Worm (Caenorhabditis elegans) whole organism, L2 larva: ENCODE data around the gene C34F11.8.

Experiments
- ama-1 ChIP-seq: fragments of 150-350 bp; optimal IDR thresholded peaks from 2 replicates; lab custom pipeline; 2018; ENCODE audit warnings: inconsistent platforms
- elt-1 ChIP-seq: fragments of 150-350 bp; optimal IDR thresholded peaks from 2 replicates; lab custom pipeline; 2014; ENCODE audit warnings: missing biosample characterization, missing genetic modification characterization
- fos-1 ChIP-seq: fragments of 150-350 bp; optimal IDR thresholded peaks from 2 replicates; lab custom pipeline; 2014; ENCODE audit warnings: missing biosample characterization, missing genetic modification characterization
- lin-39 ChIP-seq: fragments of 150-350 bp; optimal IDR thresholded peaks from 2 replicates; lab custom pipeline; 2014; ENCODE audit warnings: missing biosample characterization, missing genetic modification reagents, missing genetic modification characterization
- nhr-11 ChIP-seq: fragments of 150-350 bp; optimal IDR thresholded peaks from 2 replicates; lab custom pipeline; 2014; ENCODE audit warnings: missing biosample characterization, missing genetic modification characterization
- nhr-25 ChIP-seq: fragments of 150-350 bp; sonication (generic microtip); optimal IDR thresholded peaks from 3 replicates; lab custom pipeline; 2014; ENCODE audit warnings: missing biosample characterization, missing genetic modification characterization
- nhr-77 ChIP-seq: fragments of 150-350 bp; optimal IDR thresholded peaks from 2 replicates; lab custom pipeline; 2014; ENCODE audit warnings: missing biosample characterization, missing genetic modification characterization
- sem-4 ChIP-seq: fragments of 150-350 bp; optimal IDR thresholded peaks from 2 replicates; lab custom pipeline; 2014; ENCODE audit warnings: missing biosample characterization, missing genetic modification reagents, missing genetic modification characterization
- ztf-11 ChIP-seq: sonication (generic microtip); optimal IDR thresholded peaks from 2 replicates; lab custom pipeline; 2017; ENCODE audit warnings: missing biosample characterization, missing genetic modification characterization

ce11 chrII:5246791-5247361, 36.1 kb upstream of the C34F11.8 start, which contains the start of gene ptr-6:
- TF ChIP-seq lin-39 (tag; lab: Kevin White, UChicago): no peak
- TF ChIP-seq ztf-11 (tag; lab: Kevin White, UChicago): no peak
- no peak for TF ChIP-seq sem-4 (tag; lab: Kevin White, UChicago)
- TF ChIP-seq elt-1 (tag; lab: Kevin White, UChicago): no peak
- TF ChIP-seq nhr-77: no peak
- TF ChIP-seq fos-1 (tag; lab: Kevin White, UChicago): no peak
- TF ChIP-seq nhr-11 (tag; lab: Kevin White, UChicago): no peak
- TF ChIP-seq nhr-25 (tag; lab: Kevin White, UChicago): peak; percentile 61
- no peak for TF ChIP-seq ama-1 (lab: Kevin White, UChicago)
